Worm (Caenorhabditis elegans) whole organism, late embryonic: ENCODE data around the gene sma-5.
A peak's percentile ranks its signal among the peaks of the same experiment; 100 is the strongest.

Source experiments
- F13H6.1 ChIP-seq: sonication (generic microtip); optimal IDR thresholded peaks from 2 replicates; lab custom pipeline; 2016; ENCODE audit warnings: missing genetic modification characterization, missing compliant biosample characterization
- K02D7.2 ChIP-seq: sonication (generic microtip); optimal IDR thresholded peaks from 2 replicates; lab custom pipeline; 2017; ENCODE audit warnings: mild to moderate bottlenecking, missing genetic modification characterization, missing compliant biosample characterization
- K09A11.1 ChIP-seq: sonication (generic microtip); optimal IDR thresholded peaks from 2 replicates; lab custom pipeline; 2017; ENCODE audit warnings: antibody characterized with exemption, mild to moderate bottlenecking, missing genetic modification characterization, missing compliant biosample characterization; ENCODE audit not compliant: insufficient read depth
- Y22D7AL.16 ChIP-seq: sonication (generic microtip); optimal IDR thresholded peaks from 2 replicates; lab custom pipeline; 2016; ENCODE audit warnings: missing genetic modification characterization, missing compliant biosample characterization
- ceh-19 ChIP-seq: fragments of 200-800 bp; sonication (Bioruptor generic); optimal IDR thresholded peaks from 2 replicates; lab custom pipeline; 2018; ENCODE audit warnings: mild to moderate bottlenecking, missing genetic modification characterization, missing compliant biosample characterization
- ceh-22 ChIP-seq: sonication (generic microtip); optimal IDR thresholded peaks from 2 replicates; lab custom pipeline; 2017; ENCODE audit warnings: missing biosample characterization, missing genetic modification characterization
- ceh-24 ChIP-seq: sonication (generic microtip); optimal IDR thresholded peaks from 2 replicates; lab custom pipeline; 2016; ENCODE audit warnings: mild to moderate bottlenecking, missing genetic modification characterization, missing compliant biosample characterization
- ceh-30 ChIP-seq: fragments of 150-350 bp; optimal IDR thresholded peaks from 2 replicates; lab custom pipeline; 2014; ENCODE audit warnings: missing biosample characterization, missing genetic modification characterization
- ceh-31 ChIP-seq: sonication (generic microtip); optimal IDR thresholded peaks from 2 replicates; lab custom pipeline; 2016; ENCODE audit warnings: missing genetic modification characterization, missing compliant biosample characterization
- ceh-48 ChIP-seq: sonication (generic microtip); optimal IDR thresholded peaks from 2 replicates; lab custom pipeline; 2016; ENCODE audit warnings: missing genetic modification characterization, inconsistent platforms, missing compliant biosample characterization
- ceh-6 ChIP-seq: fragments of 200-800 bp; sonication (Bioruptor generic); optimal IDR thresholded peaks from 2 replicates; lab custom pipeline; 2018; ENCODE audit warnings: mild to moderate bottlenecking, missing genetic modification characterization, missing compliant biosample characterization
- ceh-9 ChIP-seq: sonication (generic microtip); optimal IDR thresholded peaks from 2 replicates; lab custom pipeline; 2016; ENCODE audit warnings: mild to moderate bottlenecking, missing genetic modification characterization, inconsistent platforms, missing compliant biosample characterization
- dve-1 ChIP-seq: sonication (generic microtip); optimal IDR thresholded peaks from 2 replicates; lab custom pipeline; 2017; ENCODE audit warnings: antibody characterized with exemption, mild to moderate bottlenecking, missing genetic modification characterization, missing compliant biosample characterization
- elt-4 ChIP-seq: sonication (generic microtip); optimal IDR thresholded peaks from 2 replicates; lab custom pipeline; 2016; ENCODE audit warnings: missing genetic modification characterization, missing compliant biosample characterization
- eyg-1 ChIP-seq: sonication (generic microtip); optimal IDR thresholded peaks from 2 replicates; lab custom pipeline; 2016; ENCODE audit warnings: missing genotype, missing genetic modification characterization, missing compliant biosample characterization
- hlh-15 ChIP-seq: sonication (generic microtip); optimal IDR thresholded peaks from 2 replicates; lab custom pipeline; 2016; ENCODE audit warnings: missing genetic modification characterization, missing compliant biosample characterization
- hlh-30 ChIP-seq: sonication (generic microtip); optimal IDR thresholded peaks from 2 replicates; lab custom pipeline; 2017; ENCODE audit warnings: antibody characterized with exemption, missing genetic modification characterization, missing compliant biosample characterization; ENCODE audit not compliant: insufficient read depth
- hlh-8 ChIP-seq: sonication (generic microtip); optimal IDR thresholded peaks from 2 replicates; lab custom pipeline; 2016; ENCODE audit warnings: missing genotype, missing genetic modification characterization, missing compliant biosample characterization
- madf-2 ChIP-seq: sonication (generic microtip); optimal IDR thresholded peaks from 2 replicates; lab custom pipeline; 2017; ENCODE audit warnings: missing genetic modification characterization, missing compliant biosample characterization
- nfya-1 ChIP-seq: sonication (generic microtip); optimal IDR thresholded peaks from 2 replicates; lab custom pipeline; 2017; ENCODE audit warnings: missing genetic modification characterization, mild to moderate bottlenecking, missing compliant biosample characterization, antibody characterized with exemption, moderate library complexity
- nhr-11 ChIP-seq: fragments of 150-350 bp; optimal IDR thresholded peaks from 2 replicates; lab custom pipeline; 2014; ENCODE audit warnings: missing biosample characterization, missing genetic modification characterization
- nhr-232 ChIP-seq: sonication (generic microtip); optimal IDR thresholded peaks from 2 replicates; lab custom pipeline; 2016; ENCODE audit warnings: missing genetic modification characterization, missing compliant biosample characterization
- npax-4 ChIP-seq: sonication (generic microtip); optimal IDR thresholded peaks from 2 replicates; lab custom pipeline; 2016; ENCODE audit warnings: missing genetic modification characterization, missing compliant biosample characterization
- odd-2 ChIP-seq: sonication (generic microtip); optimal IDR thresholded peaks from 2 replicates; lab custom pipeline; 2017; ENCODE audit warnings: antibody characterized with exemption, mild to moderate bottlenecking, missing genetic modification characterization, missing compliant biosample characterization
- pag-3 ChIP-seq: sonication (generic microtip); optimal IDR thresholded peaks from 2 replicates; lab custom pipeline; 2016; ENCODE audit warnings: missing compliant biosample characterization, missing genetic modification characterization, borderline replicate concordance
- pat-9 ChIP-seq: fragments of 200-800 bp; sonication (Bioruptor generic); optimal IDR thresholded peaks from 2 replicates; lab custom pipeline; 2018; ENCODE audit warnings: mild to moderate bottlenecking, missing genetic modification characterization, moderate library complexity, missing compliant biosample characterization
- pax-1 ChIP-seq: fragments of 150-350 bp; optimal IDR thresholded peaks from 2 replicates; lab custom pipeline; 2014; ENCODE audit warnings: missing biosample characterization, missing genetic modification characterization
- pha-4 ChIP-seq: fragments of 150-350 bp; optimal IDR thresholded peaks from 2 replicates; lab custom pipeline; 2018; ENCODE audit warnings: missing biosample characterization, missing genetic modification reagents, missing genetic modification characterization
- pros-1 ChIP-seq: fragments of 150-350 bp; optimal IDR thresholded peaks from 2 replicates; lab custom pipeline; 2014; ENCODE audit warnings: missing biosample characterization, missing genetic modification reagents, missing genetic modification characterization
- ref-2 ChIP-seq: sonication (generic microtip); optimal IDR thresholded peaks from 2 replicates; lab custom pipeline; 2016; ENCODE audit warnings: missing genetic modification characterization, missing compliant biosample characterization
- sox-4 ChIP-seq: sonication (generic microtip); optimal IDR thresholded peaks from 2 replicates; lab custom pipeline; 2017; ENCODE audit warnings: mild to moderate bottlenecking, missing genetic modification characterization, inconsistent platforms, missing compliant biosample characterization
- tbx-2 ChIP-seq: sonication (generic microtip); optimal IDR thresholded peaks from 2 replicates; lab custom pipeline; 2016; ENCODE audit warnings: missing genetic modification characterization, missing compliant biosample characterization
- tbx-7 ChIP-seq: sonication (generic microtip); optimal IDR thresholded peaks from 2 replicates; lab custom pipeline; 2016; ENCODE audit warnings: missing genotype, missing genetic modification characterization, missing compliant biosample characterization
- unc-86 ChIP-seq: sonication (generic microtip); optimal IDR thresholded peaks from 2 replicates; lab custom pipeline; 2016; ENCODE audit warnings: missing genetic modification characterization, missing compliant biosample characterization
- zip-5 ChIP-seq: sonication (generic microtip); optimal IDR thresholded peaks from 2 replicates; lab custom pipeline; 2016; ENCODE audit warnings: missing genetic modification characterization, missing compliant biosample characterization
- ztf-16 ChIP-seq: sonication (generic microtip); optimal IDR thresholded peaks from 2 replicates; lab custom pipeline; 2017; ENCODE audit warnings: missing genetic modification characterization, missing compliant biosample characterization

The sma-5 gene

ce11 chrX:12007905-12008466 lies 2.6 kb upstream of the sma-5 start:
- TF ChIP-seq ceh-19 (no peak), sox-4 (tag; lab: Kevin White, UChicago) (no peak), nfya-1 (tag; lab: Kevin White, UChicago) (no peak), hlh-8 (tag; lab: Kevin White, UChicago) (no peak), ref-2 (tag; lab: Kevin White, UChicago) (peak; percentile 53), tbx-2 (tag; lab: Kevin White, UChicago) (no peak)

- no peak for TF ChIP-seq ceh-24 (tag; lab: Kevin White, UChicago)
- no peak for TF ChIP-seq Y22D7AL.16 (tag; lab: Kevin White, UChicago)
These were observed 1.1 kb upstream of the sma-5 start for ce11 chrX:12006470-12006869.

DNA sequence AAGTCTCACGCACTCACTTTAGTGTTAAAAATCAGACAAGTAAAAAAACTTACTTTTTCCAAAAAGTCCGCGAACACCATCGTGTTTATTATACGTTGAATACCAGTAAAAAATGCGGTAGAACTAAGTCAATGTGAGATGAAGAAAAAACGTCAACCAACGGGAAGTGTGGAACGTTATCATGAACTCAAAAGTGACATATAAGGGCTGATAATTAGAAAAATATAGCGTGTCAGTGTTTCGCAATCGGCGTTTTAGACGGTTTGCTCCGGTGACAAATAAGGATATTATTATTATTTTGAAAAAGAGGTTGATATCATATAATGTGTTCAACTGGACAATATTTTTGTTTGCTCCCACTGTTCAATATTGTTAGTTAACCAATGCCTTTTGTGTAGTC lies 424 bp downstream of the sma-5 start:
- TF ChIP-seq npax-4 (no peak), ceh-19 (no peak)

- TF ChIP-seq pax-1 (tag; lab: Kevin White, UChicago), result no peak
- TF ChIP-seq madf-2 (tag; lab: Kevin White, UChicago), result no peak
These were observed 1.4 kb downstream of the sma-5 start for ce11 chrX:12003969-12004368.

DNA sequence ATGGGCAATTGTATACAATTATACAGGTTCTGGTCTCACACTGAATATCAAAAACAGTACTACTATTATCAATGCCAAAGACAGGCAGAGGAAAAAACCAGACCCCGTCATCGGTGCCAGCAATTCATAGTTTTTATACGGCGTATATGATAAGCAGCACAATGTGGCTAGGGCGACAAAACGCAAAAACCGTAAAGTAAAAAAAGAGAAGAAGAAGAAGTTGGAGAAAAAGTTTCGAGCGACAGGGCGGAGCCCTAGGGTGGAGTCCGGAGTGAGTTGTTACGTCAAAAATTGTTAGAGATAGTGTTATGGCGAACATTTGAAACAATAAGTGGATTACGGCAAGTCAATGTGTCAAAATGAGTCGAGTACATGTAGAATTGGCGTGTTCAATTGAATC lies 3.7 kb downstream of the sma-5 start:
- TF ChIP-seq unc-86 (tag; lab: Kevin White, UChicago) (no peak), K02D7.2 (no peak), K09A11.1 (no peak), pag-3 (tag; lab: Kevin White, UChicago) (no peak), ceh-19 (no peak), hlh-30 (tag; lab: Kevin White, UChicago) (no peak), sox-4 (tag; lab: Kevin White, UChicago) (no peak)

DNA sequence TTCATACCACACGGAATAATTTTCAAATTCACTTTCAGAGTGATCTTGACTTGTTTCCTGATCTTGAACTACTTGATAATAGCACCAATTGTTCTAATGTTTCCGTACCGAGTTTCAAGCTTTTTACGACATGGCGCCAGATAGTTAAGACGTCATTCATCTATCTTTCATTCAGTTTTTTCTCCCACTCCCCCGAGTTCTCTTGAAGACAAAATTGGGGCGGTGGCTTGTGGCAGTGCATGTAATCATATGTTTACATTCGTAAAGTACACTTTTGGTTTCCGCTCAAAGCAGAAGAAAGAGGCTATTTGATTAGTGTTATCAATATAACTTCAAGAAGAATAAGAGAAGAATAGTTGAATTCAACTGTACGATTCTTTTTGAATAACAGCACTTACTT lies 5.8 kb downstream of the sma-5 start:
- TF ChIP-seq pha-4 (tag; lab: Kevin White, UChicago) (no peak), sox-4 (tag; lab: Kevin White, UChicago) (no peak), dve-1 (tag; lab: Kevin White, UChicago) (no peak), unc-86 (tag; lab: Kevin White, UChicago) (no peak), elt-4 (tag; lab: Kevin White, UChicago) (no peak), nfya-1 (tag; lab: Kevin White, UChicago) (no peak), pag-3 (tag; lab: Kevin White, UChicago) (no peak), hlh-15 (tag; lab: Kevin White, UChicago) (no peak), pat-9 (tag; lab: Kevin White, UChicago) (no peak), pros-1 (tag; lab: Kevin White, UChicago) (no peak)

DNA sequence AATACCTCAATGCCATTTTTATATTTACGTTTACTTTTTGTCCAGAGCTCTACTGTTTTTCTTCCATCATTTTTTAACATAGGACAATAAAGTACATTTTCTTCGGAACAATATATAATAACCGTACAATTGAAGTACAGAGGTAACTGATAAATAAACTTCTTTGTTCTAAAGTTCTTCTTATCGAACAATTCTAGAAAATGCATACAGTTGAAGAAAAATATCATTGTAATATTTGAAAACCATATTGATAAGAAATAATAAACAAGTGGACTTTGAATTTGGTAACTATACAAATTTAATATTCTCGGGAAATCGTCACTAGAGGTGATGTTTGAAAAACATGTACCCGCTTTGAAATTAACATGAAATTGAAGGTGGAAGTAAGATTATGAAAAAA lies 8.7 kb downstream of the sma-5 start:
- no peak for TF ChIP-seq odd-2
- no peak for TF ChIP-seq F13H6.1 (tag; lab: Kevin White, UChicago)
- TF ChIP-seq ceh-24 (tag; lab: Kevin White, UChicago), result no peak
- no peak for TF ChIP-seq ceh-31
- no peak for TF ChIP-seq nhr-232 (tag; lab: Kevin White, UChicago)
- TF ChIP-seq ztf-16 (tag; lab: Kevin White, UChicago), result no peak
- TF ChIP-seq tbx-7, result no peak
- no peak for TF ChIP-seq eyg-1 (tag; lab: Kevin White, UChicago)
- TF ChIP-seq K02D7.2, result no peak
- TF ChIP-seq nhr-11 (tag; lab: Kevin White, UChicago), result no peak
- no peak for TF ChIP-seq ceh-6 (GFP tag; lab: Kevin White, UChicago)
- no peak for TF ChIP-seq hlh-15 (tag; lab: Kevin White, UChicago)
- no peak for TF ChIP-seq dve-1 (tag; lab: Kevin White, UChicago)
- TF ChIP-seq ceh-48 (tag; lab: Kevin White, UChicago), result no peak
- TF ChIP-seq ceh-30, result no peak
- TF ChIP-seq nfya-1 (tag; lab: Kevin White, UChicago), result no peak
- TF ChIP-seq zip-5 (tag; lab: Kevin White, UChicago), result no peak
- no peak for TF ChIP-seq ceh-9 (tag; lab: Kevin White, UChicago)
- TF ChIP-seq ceh-22, result no peak
- TF ChIP-seq, all 69 proteins: peak for 0
